ENCODE assay signal across 1 fruit fly cellular context in genomic region chr2L:13666017-13666667, dm6.
TF ChIP-seq lines count a peak whose summit lies in the region.

No protein-coding gene starts in this region.

TF ChIP-seq in whole organism, embryonic, 481 proteins besides CTCF, POLR2A, EP300 and RAD21 (continued from another document):
- TF ChIP-seq CG17361 (GFP tag; IDR thresholded peaks at IDR 0.05; lab: Robert Waterston, UW) (peak; percentile 78; the same call in 2 of the 3 replicates), az2 (GFP tag; optimal IDR thresholded peaks at IDR 0.05; lab: Kevin White, UChicago) (peak; percentile 36), Chrac-16 (GFP tag; optimal IDR thresholded peaks at IDR 0.05; lab: Kevin White, UChicago) (peak; percentile 25), CG34376 (GFP tag; optimal IDR thresholded peaks at IDR 0.05; lab: Kevin White, UChicago) (no peak), H15 (GFP tag; IDR thresholded peaks at IDR 0.05; lab: Robert Waterston, UW) (no peak), sqz (GFP tag; optimal IDR thresholded peaks at IDR 0.05; lab: Kevin White, UChicago) (peak; percentile 9), cwo (GFP tag; optimal IDR thresholded peaks at IDR 0.05; lab: Kevin White, UChicago) (no peak), CG6689 (GFP tag; IDR thresholded peaks at IDR 0.05; lab: Robert Waterston, UW) (peak; percentile 42; the same call in 1 of the 2 replicates), Oli (tag; optimal IDR thresholded peaks at IDR 0.05; lab: Kevin White, UChicago) (peak; percentile 26), Mes4 (GFP tag; optimal IDR thresholded peaks at IDR 0.05; lab: Kevin White, UChicago) (peak; percentile 13), Xbp1 (GFP tag; optimal IDR thresholded peaks at IDR 0.05; lab: Kevin White, UChicago) (peak; percentile 45), wek (GFP tag; optimal IDR thresholded peaks at IDR 0.05; lab: Kevin White, UChicago) (no peak), Ptx1 (GFP tag; IDR thresholded peaks at IDR 0.05; lab: Robert Waterston, UW) (peak; percentile 44; the same call in 1 of the 2 replicates), E2f2 (GFP tag; IDR thresholded peaks at IDR 0.05; lab: Robert Waterston, UW) (peak; percentile 32; the same call in 1 of the 2 replicates), pum (GFP tag; optimal IDR thresholded peaks at IDR 0.05; lab: Kevin White, UChicago) (no peak), Xrp1 (GFP tag; IDR thresholded peaks at IDR 0.05; lab: Robert Waterston, UW) (peak; percentile 33; the same call in 1 of the 2 replicates), nerfin-1 (tag; optimal IDR thresholded peaks at IDR 0.05; lab: Kevin White, UChicago) (peak; percentile 41), klu (GFP tag; IDR thresholded peaks at IDR 0.05; lab: Robert Waterston, UW) (no peak), Hsf (GFP tag; optimal IDR thresholded peaks at IDR 0.05; lab: Kevin White, UChicago) (peak; percentile 18), sd (tag; optimal IDR thresholded peaks at IDR 0.05; lab: Kevin White, UChicago) (peak; percentile 95), Ssrp (tag; optimal IDR thresholded peaks at IDR 0.05; lab: Kevin White, UChicago) (peak; percentile 46), Awh (GFP tag; IDR thresholded peaks at IDR 0.05; lab: Robert Waterston, UW) (peak; percentile 43; the same call in 1 of the 2 replicates), pnt (GFP tag; optimal IDR thresholded peaks at IDR 0.05; lab: Kevin White, UChicago) (peak; percentile 42), vvl (GFP tag; IDR thresholded peaks at IDR 0.05; lab: Robert Waterston, UW) (peak; percentile 66), CG6175 (GFP tag; IDR thresholded peaks at IDR 0.05; lab: Robert Waterston, UW) (peak; percentile 64; the same call in 2 of the 3 replicates), H2.0 (GFP tag; IDR thresholded peaks at IDR 0.05; lab: Robert Waterston, UW) (peak; percentile 49; the same call in 1 of the 2 replicates), wor (GFP tag; IDR thresholded peaks at IDR 0.05; lab: Robert Waterston, UW) (peak; percentile 38; the same call in 1 of the 2 replicates), Six4 (GFP tag; optimal IDR thresholded peaks at IDR 0.05; lab: Kevin White, UChicago) (peak; percentile 15), gem (tag; optimal IDR thresholded peaks at IDR 0.05; lab: Kevin White, UChicago) (peak; percentile 57), CG8388 (GFP tag; optimal IDR thresholded peaks at IDR 0.05; lab: Kevin White, UChicago) (peak; percentile 25), tgo (GFP tag; IDR thresholded peaks at IDR 0.05; lab: Robert Waterston, UW) (peak; percentile 42; the same call in 1 of the 3 replicates), CG15601 (tag; optimal IDR thresholded peaks at IDR 0.05; lab: Kevin White, UChicago) (peak; percentile 50), row (GFP tag; IDR thresholded peaks at IDR 0.05; lab: Robert Waterston, UW) (peak; percentile 69), CG4424 (GFP tag; optimal IDR thresholded peaks at IDR 0.05; lab: Kevin White, UChicago) (peak; percentile 26), lola (GFP tag; optimal IDR thresholded peaks at IDR 0.05; lab: Kevin White, UChicago) (peak in 1 of 3 experiments; percentile 57), wdn (GFP tag; IDR thresholded peaks at IDR 0.05; lab: Robert Waterston, UW) (no peak), fd96Cb (tag; optimal IDR thresholded peaks at IDR 0.05; lab: Kevin White, UChicago) (peak; percentile 8), Taf1 (GFP tag; IDR thresholded peaks at IDR 0.05; lab: Robert Waterston, UW) (0 out of 2 replicates have a peak, but pooled peaks have one; percentile 13), dmrt11E (tag; optimal IDR thresholded peaks at IDR 0.05; lab: Kevin White, UChicago) (peak; percentile 59), D19A (tag; optimal IDR thresholded peaks at IDR 0.05; lab: Kevin White, UChicago) (peak; percentile 3), CG34422 (GFP tag; IDR thresholded peaks at IDR 0.05; lab: Robert Waterston, UW) (peak; percentile 28; the same call in 1 of the 3 replicates), CG5245 (GFP tag; optimal IDR thresholded peaks at IDR 0.05; lab: Kevin White, UChicago) (no peak), CG7839 (tag; optimal IDR thresholded peaks at IDR 0.05; lab: Kevin White, UChicago) (peak; percentile 44), Ets65A (GFP tag; lab: Kevin White, UChicago) (peak; percentile 84), Adf1 (GFP tag; IDR thresholded peaks at IDR 0.05; lab: Robert Waterston, UW) (peak; percentile 16; the same call in 1 of the 2 replicates), Gsc (GFP tag; IDR thresholded peaks at IDR 0.05; lab: Robert Waterston, UW) (no peak), CG12659 (GFP tag; optimal IDR thresholded peaks at IDR 0.05; lab: Kevin White, UChicago) (peak; percentile 21), CG32532 (GFP tag; IDR thresholded peaks at IDR 0.05; lab: Robert Waterston, UW) (0 out of 2 replicates have a peak, but pooled peaks have one; percentile 5), dmrt99B (tag; optimal IDR thresholded peaks at IDR 0.05; lab: Kevin White, UChicago) (peak; percentile 46), CG6272 (GFP tag; IDR thresholded peaks at IDR 0.05; lab: Robert Waterston, UW) (peak; percentile 37), CG14441 (GFP tag; IDR thresholded peaks at IDR 0.05; lab: Robert Waterston, UW) (peak; percentile 50; the same call in 1 of the 2 replicates), kni (GFP tag; optimal IDR thresholded peaks at IDR 0.05; lab: Kevin White, UChicago) (peak; percentile 65), esg (GFP tag; conservative IDR thresholded peaks at IDR 0.05; lab: Robert Waterston, UW) (peak; percentile 58; the same call in 1 of the 2 replicates), CG10543 (GFP tag; optimal IDR thresholded peaks at IDR 0.05; lab: Kevin White, UChicago) (no peak), Hr3 (GFP tag; optimal IDR thresholded peaks at IDR 0.05; lab: Kevin White, UChicago) (peak; percentile 41), ci (GFP tag; IDR thresholded peaks at IDR 0.05; lab: Robert Waterston, UW) (peak; percentile 64), CG30431 (GFP tag; optimal IDR thresholded peaks at IDR 0.05; lab: Kevin White, UChicago) (peak; percentile 49), dimm (GFP tag; IDR thresholded peaks at IDR 0.05; lab: Robert Waterston, UW) (no peak), ATbp (GFP tag; optimal IDR thresholded peaks at IDR 0.05; lab: Kevin White, UChicago) (peak; percentile 5), CG3065 (GFP tag; optimal IDR thresholded peaks at IDR 0.05; lab: Kevin White, UChicago) (no peak), CG18599 (GFP tag; optimal IDR thresholded peaks at IDR 0.05; lab: Kevin White, UChicago) (no peak), mam (GFP tag; optimal IDR thresholded peaks at IDR 0.05; lab: Kevin White, UChicago) (peak; percentile 11), CG10274 (GFP tag; optimal IDR thresholded peaks at IDR 0.05; lab: Kevin White, UChicago) (no peak), HLH54F (GFP tag; optimal IDR thresholded peaks at IDR 0.05; lab: Kevin White, UChicago) (peak; percentile 3), chinmo (GFP tag; IDR thresholded peaks at IDR 0.05; lab: Robert Waterston, UW; ENCODE audit: partially characterized antibody) (peak; percentile 66; the same call in 1 of the 4 replicates), CG4820 (GFP tag; optimal IDR thresholded peaks at IDR 0.05; lab: Kevin White, UChicago) (peak; percentile 29), tll (GFP tag; optimal IDR thresholded peaks at IDR 0.05; lab: Kevin White, UChicago) (peak in 1 of 2 experiments; percentile 80), CG1602 (GFP tag; optimal IDR thresholded peaks at IDR 0.05; lab: Kevin White, UChicago) (peak; percentile 37), Sox100B (GFP tag; optimal IDR thresholded peaks at IDR 0.05; lab: Kevin White, UChicago) (peak; percentile 48), lilli (GFP tag; optimal IDR thresholded peaks at IDR 0.05; lab: Kevin White, UChicago) (peak; percentile 35), CoRest (tag; optimal IDR thresholded peaks at IDR 0.05; lab: Kevin White, UChicago) (peak; percentile 45), slp2 (GFP tag; optimal IDR thresholded peaks at IDR 0.05; lab: Kevin White, UChicago) (peak; percentile 43), CG3726 (GFP tag; IDR thresholded peaks at IDR 0.05; lab: Robert Waterston, UW) (no peak), CG14710 (tag; optimal IDR thresholded peaks at IDR 0.05; lab: Kevin White, UChicago) (peak; percentile 19), Side (GFP tag; optimal IDR thresholded peaks at IDR 0.05; lab: Kevin White, UChicago) (no peak), Med (GFP tag; lab: Kevin White, UChicago) (peak; percentile 60), Opbp (GFP tag; IDR thresholded peaks at IDR 0.05; lab: Robert Waterston, UW; ENCODE audit: partially characterized antibody) (peak; percentile 45; the same call in 2 of the 3 replicates), CG30403 (GFP tag; optimal IDR thresholded peaks at IDR 0.05; lab: Kevin White, UChicago) (peak; percentile 40), aop (GFP tag; IDR thresholded peaks at IDR 0.05; lab: Robert Waterston, UW) (no peak), CG10979 (tag; optimal IDR thresholded peaks at IDR 0.05; lab: Kevin White, UChicago) (peak; percentile 45), CG17385 (GFP tag; optimal IDR thresholded peaks at IDR 0.05; lab: Kevin White, UChicago) (peak; percentile 24), CG10321 (GFP tag; IDR thresholded peaks at IDR 0.05; lab: Robert Waterston, UW) (peak; percentile 51; the same call in 1 of the 2 replicates), Gug (GFP tag; IDR thresholded peaks at IDR 0.05; lab: Robert Waterston, UW) (peak; percentile 2; the same call in 1 of the 4 replicates), cad (GFP tag; optimal IDR thresholded peaks at IDR 0.05; lab: Kevin White, UChicago) (no peak), Blimp-1 (GFP tag; optimal IDR thresholded peaks at IDR 0.05; lab: Kevin White, UChicago) (peak; percentile 5), oc (tag; optimal IDR thresholded peaks at IDR 0.05; lab: Kevin White, UChicago) (peak; percentile 6), gcm2 (GFP tag; optimal IDR thresholded peaks at IDR 0.05; lab: Kevin White, UChicago) (no peak), otp (GFP tag; IDR thresholded peaks at IDR 0.05; lab: Robert Waterston, UW) (peak; percentile 26; the same call in 1 of the 3 replicates), CG18262 (tag; optimal IDR thresholded peaks at IDR 0.05; lab: Kevin White, UChicago) (peak; percentile 55), grn (GFP tag; optimal IDR thresholded peaks at IDR 0.05; lab: Kevin White, UChicago) (peak; percentile 7)
